Worm (Caenorhabditis elegans) whole organism, young adult: Measurements from ENCODE around the gene math-31.

Source experiments
- B0019.2 ChIP-seq: fragments of 200-800 bp; sonication (Bioruptor generic); conservative IDR thresholded peaks from 2 replicates; pipeline ENCODE4 v1.3.6; 2022; ENCODE audit warnings: missing genetic modification reagents, missing genetic modification characterization, missing compliant biosample characterization
- C06A6.2 ChIP-seq: fragments of 200-800 bp; sonication (Bioruptor generic); conservative IDR thresholded peaks from 2 replicates; pipeline ENCODE4 v1.3.6; 2022; ENCODE audit warnings: missing genetic modification characterization, missing compliant biosample characterization
- F23B12.7 ChIP-seq: sonication (generic microtip); optimal IDR thresholded peaks from 2 replicates; lab custom pipeline; 2017; ENCODE audit warnings: missing genetic modification characterization, mild to moderate bottlenecking, missing compliant biosample characterization, antibody characterized with exemption, moderate library complexity; ENCODE audit not compliant: insufficient read depth
- F57A8.1 ChIP-seq: fragments of 200-800 bp; sonication (Bioruptor generic); optimal IDR thresholded peaks from 2 replicates; lab custom pipeline; 2018; ENCODE audit warnings: mild to moderate bottlenecking, missing genetic modification characterization, moderate library complexity, missing compliant biosample characterization
- K11D2.4 ChIP-seq: fragments of 200-800 bp; sonication (Bioruptor generic); IDR thresholded peaks from 2 replicates; pipeline ENCODE4 v1.3.6; 2022; ENCODE audit warnings: missing genetic modification reagents, missing genetic modification characterization, missing compliant biosample characterization
- T26A5.8 ChIP-seq: sonication (generic microtip); optimal IDR thresholded peaks from 2 replicates; lab custom pipeline; 2016; ENCODE audit warnings: missing genetic modification characterization, missing compliant biosample characterization
- Y56A3A.18 ChIP-seq: fragments of 200-800 bp; sonication (Bioruptor generic); IDR thresholded peaks from 2 replicates; pipeline ENCODE4 v1.3.6; 2022; ENCODE audit warnings: missing genetic modification reagents, missing genetic modification characterization, missing compliant biosample characterization
- atf-7 ChIP-seq: sonication (generic microtip); optimal IDR thresholded peaks from 2 replicates; lab custom pipeline; 2017; ENCODE audit warnings: mild to moderate bottlenecking, missing genetic modification characterization, missing compliant biosample characterization
- cebp-1 ChIP-seq, 2 experiments: fragments of 200-800 bp in 1 of 2; sonication (Bioruptor generic) in 1 of 2; sonication (generic microtip) in 1 of 2; IDR thresholded peaks in 1 of 2; optimal IDR thresholded peaks in 1 of 2; 2 replicates each; pipeline versions ENCODE4 v1.3.6 to Lab custom; 2017 to 2022; ENCODE audit warnings: missing compliant biosample characterization in 2 of 2, missing genetic modification characterization in 2 of 2, mild to moderate bottlenecking in 1 of 2, missing genetic modification reagents in 1 of 2, moderate library complexity in 1 of 2
- ceh-100 ChIP-seq: fragments of 200-800 bp; sonication (Bioruptor generic); IDR thresholded peaks from 2 replicates; pipeline ENCODE4 v1.3.6; 2022; ENCODE audit warnings: missing genetic modification reagents, missing genetic modification characterization, missing compliant biosample characterization
- chd-7 ChIP-seq: sonication (generic microtip); optimal IDR thresholded peaks from 2 replicates; lab custom pipeline; 2016; ENCODE audit warnings: mild to moderate bottlenecking, missing genetic modification characterization, moderate library complexity, missing compliant biosample characterization
- egl-44 ChIP-seq: fragments of 200-800 bp; sonication (Bioruptor generic); IDR thresholded peaks from 2 replicates; pipeline ENCODE4 v1.3.6; 2022; ENCODE audit warnings: missing genetic modification reagents, missing genetic modification characterization, missing compliant biosample characterization
- egrh-3 ChIP-seq: fragments of 200-800 bp; sonication (Bioruptor generic); IDR thresholded peaks from 2 replicates; pipeline ENCODE4 v1.3.6; 2022; ENCODE audit warnings: missing genetic modification reagents, missing genetic modification characterization, missing compliant biosample characterization
- fkh-3 ChIP-seq: sonication (generic microtip); optimal IDR thresholded peaks from 2 replicates; lab custom pipeline; 2016; ENCODE audit warnings: mild to moderate bottlenecking, missing genetic modification characterization, missing compliant biosample characterization
- him-1 ChIP-seq: sonication (generic microtip); optimal IDR thresholded peaks from 2 replicates; lab custom pipeline; 2016; ENCODE audit warnings: missing genotype, missing genetic modification reagents, missing genetic modification characterization, missing compliant biosample characterization
- hlh-26 ChIP-seq: fragments of 200-800 bp; sonication (Bioruptor generic); conservative IDR thresholded peaks from 2 replicates; pipeline ENCODE4 v1.3.6; 2022; ENCODE audit warnings: missing genetic modification reagents, missing genetic modification characterization, missing compliant biosample characterization
- lin-40 ChIP-seq: sonication (generic microtip); optimal IDR thresholded peaks from 2 replicates; lab custom pipeline; 2016; ENCODE audit warnings: missing genetic modification characterization, mild to moderate bottlenecking, missing compliant biosample characterization, missing genotype, missing genetic modification reagents
- madf-8 ChIP-seq: fragments of 200-800 bp; sonication (Bioruptor generic); conservative IDR thresholded peaks from 2 replicates; pipeline ENCODE4 v1.3.6; 2022; ENCODE audit warnings: missing genetic modification reagents, missing genetic modification characterization, missing compliant biosample characterization
- mes-4 ChIP-seq: sonication (generic microtip); optimal IDR thresholded peaks from 2 replicates; lab custom pipeline; 2016; ENCODE audit warnings: missing genotype, missing genetic modification characterization, missing compliant biosample characterization
- nfya-2 ChIP-seq: fragments of 200-800 bp; sonication (Bioruptor generic); IDR thresholded peaks from 2 replicates; pipeline ENCODE4 v1.3.6; 2022; ENCODE audit warnings: missing genetic modification reagents, missing genetic modification characterization, missing compliant biosample characterization
- pha-4 ChIP-seq: fragments of 150-350 bp; sonication (generic microtip); optimal IDR thresholded peaks from 2 replicates; lab custom pipeline; 2014; ENCODE audit warnings: missing biosample characterization, missing genetic modification reagents, missing genetic modification characterization
- repo-1 ChIP-seq: sonication (generic microtip); optimal IDR thresholded peaks from 2 replicates; lab custom pipeline; 2017; ENCODE audit warnings: mild to moderate bottlenecking, missing genetic modification characterization, missing compliant biosample characterization
- rpc-1 ChIP-seq, 2 experiments: fragments of 150-350 bp in 1 of 2; sonication (generic microtip) in 1 of 2; optimal IDR thresholded peaks; 2 replicates each; lab custom pipeline; 2014 to 2018; ENCODE audit warnings: missing biosample characterization in 1 of 2, missing genetic modification characterization in 1 of 2, missing genetic modification reagents in 1 of 2, missing genotype in 1 of 2
- sea-2 ChIP-seq: fragments of 200-800 bp; sonication (Bioruptor generic); IDR thresholded peaks from 2 replicates; pipeline ENCODE4 v1.3.6; 2022; ENCODE audit warnings: missing genetic modification characterization, missing compliant biosample characterization
- snpc-1.3 ChIP-seq: sonication (generic microtip); optimal IDR thresholded peaks from 2 replicates; lab custom pipeline; 2017; ENCODE audit warnings: missing genetic modification characterization, mild to moderate bottlenecking, missing compliant biosample characterization, antibody characterized with exemption, moderate library complexity, missing genotype, missing genetic modification reagents; ENCODE audit not compliant: insufficient read depth
- snpc-3.4 ChIP-seq: sonication (generic microtip); optimal IDR thresholded peaks from 2 replicates; lab custom pipeline; 2017; ENCODE audit warnings: missing genetic modification characterization, mild to moderate bottlenecking, missing compliant biosample characterization, antibody characterized with exemption, moderate library complexity, missing genotype, missing genetic modification reagents
- snpc-4 ChIP-seq, 5 experiments: fragments of 150-350 bp in 1 of 5; sonication (generic microtip) in 4 of 5; optimal IDR thresholded peaks; 2 replicates each; lab custom pipeline; 2014 to 2018; ENCODE audit warnings: missing genetic modification characterization in 5 of 5, missing biosample characterization in 3 of 5, antibody characterized with exemption in 2 of 5, mild to moderate bottlenecking in 2 of 5, missing compliant biosample characterization in 2 of 5, missing genotype in 2 of 5, moderate library complexity in 2 of 5, missing genetic modification reagents in 1 of 5
- tbx-9 ChIP-seq: sonication (generic microtip); optimal IDR thresholded peaks from 2 replicates; lab custom pipeline; 2016; ENCODE audit warnings: borderline replicate concordance, missing genetic modification characterization, inconsistent platforms, missing compliant biosample characterization
- zfh-2 ChIP-seq: fragments of 200-800 bp; sonication (Bioruptor generic); conservative IDR thresholded peaks from 2 replicates; pipeline ENCODE4 v1.3.6; 2022; ENCODE audit warnings: missing genetic modification reagents, missing genetic modification characterization, missing compliant biosample characterization
- ztf-18 ChIP-seq: sonication (generic microtip); optimal IDR thresholded peaks from 2 replicates; lab custom pipeline; 2016; ENCODE audit warnings: missing genotype, mild to moderate bottlenecking, missing genetic modification characterization, missing compliant biosample characterization

Gene math-31

DNA sequence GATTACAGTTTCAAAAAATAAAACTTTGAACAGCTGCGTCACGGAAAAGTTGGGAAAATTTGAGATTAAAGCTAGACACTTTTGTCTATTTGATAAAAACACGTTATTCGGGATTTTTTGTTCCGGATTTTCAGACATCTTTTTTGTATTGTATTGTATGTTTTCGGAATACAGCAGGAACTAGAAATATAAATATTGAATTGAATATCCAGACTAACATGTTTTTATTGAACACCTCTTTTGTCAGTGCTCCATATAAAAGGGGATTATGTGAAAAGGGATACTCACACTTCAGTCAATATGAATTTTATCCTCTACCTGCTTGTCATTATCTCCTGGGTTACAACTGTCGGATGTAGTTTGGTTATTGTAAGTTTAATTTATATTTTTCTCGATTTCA lies 18.7 kb downstream of the math-31 start, which contains the start of gene C16C4.1:
C16C4.1 (plus strand) TSS at position 301 of the 400 bp plus-strand sequence.
- TF ChIP-seq nfya-2 = no peak
- TF ChIP-seq him-1 (tag; lab: Kevin White, UChicago) = no peak
- TF ChIP-seq B0019.2 = no peak
- no peak for TF ChIP-seq T26A5.8 (tag; lab: Kevin White, UChicago)
- TF ChIP-seq pha-4 (tag; lab: Kevin White, UChicago) = no peak
- TF ChIP-seq snpc-3.4 (tag; lab: Kevin White, UChicago) = no peak
- TF ChIP-seq K11D2.4 (GFP tag; lab: Robert Waterston, UW) = no peak
- TF ChIP-seq F23B12.7 (tag; lab: Kevin White, UChicago) = no peak
- TF ChIP-seq F57A8.1 (GFP tag; lab: Kevin White, UChicago) = no peak
- no peak for TF ChIP-seq fkh-3 (tag; lab: Kevin White, UChicago)
- TF ChIP-seq repo-1 (tag; lab: Kevin White, UChicago) = no peak
- TF ChIP-seq hlh-26 (GFP tag; lab: Robert Waterston, UW) = no peak
- no peak for TF ChIP-seq tbx-9
- TF ChIP-seq zfh-2 (GFP tag; lab: Robert Waterston, UW) = no peak
- no peak for TF ChIP-seq atf-7 (tag; lab: Kevin White, UChicago)
- no peak for TF ChIP-seq ceh-100 (GFP tag; lab: Robert Waterston, UW)

- TF ChIP-seq madf-8 (GFP tag; lab: Robert Waterston, UW) = no peak
- TF ChIP-seq C06A6.2 (GFP tag; lab: Robert Waterston, UW) = no peak
- no peak for TF ChIP-seq nfya-2
- TF ChIP-seq chd-7 (tag; lab: Kevin White, UChicago) = no peak
- TF ChIP-seq egl-44 (GFP tag; lab: Robert Waterston, UW) = no peak
- no peak for TF ChIP-seq lin-40
- TF ChIP-seq ztf-18 = no peak
Observed at ce11 chrII:1890682-1891081, 22.0 kb downstream of the math-31 start, which contains the start of gene math-9. Gene math-9, minus strand, starts transcription at chrII:1890782.

- TF ChIP-seq snpc-4 (GFP tag; optimal IDR thresholded peaks at IDR 0.05; lab: Kevin White, UChicago) = no peak
- TF ChIP-seq snpc-4 (tag; optimal IDR thresholded peaks at IDR 0.05; lab: Kevin White, UChicago) = no peak
- TF ChIP-seq mes-4 (tag; lab: Kevin White, UChicago) = no peak
- no peak for TF ChIP-seq zfh-2 (GFP tag; lab: Robert Waterston, UW)
- TF ChIP-seq rpc-1 (optimal IDR thresholded peaks at IDR 0.05; lab: Kevin White, UChicago) = no peak
- TF ChIP-seq rpc-1 (tag; optimal IDR thresholded peaks at IDR 0.05; lab: Kevin White, UChicago) = no peak
- no peak for TF ChIP-seq egl-44 (GFP tag; lab: Robert Waterston, UW)
- no peak for TF ChIP-seq egrh-3 (GFP tag; lab: Robert Waterston, UW)
- TF ChIP-seq Y56A3A.18 = no peak
Observed at ce11 chrII:1889071-1889470, 23.6 kb downstream of the math-31 start, which contains the start of gene math-8. Gene math-8, minus strand, starts transcription at chrII:1889171.

- TF ChIP-seq sea-2 (GFP tag; lab: Robert Waterston, UW) (no peak), cebp-1 (GFP tag; IDR thresholded peaks at IDR 0.05; lab: Robert Waterston, UW) (no peak), cebp-1 (tag; optimal IDR thresholded peaks at IDR 0.05; lab: Kevin White, UChicago) (no peak), snpc-1.3 (tag; lab: Kevin White, UChicago) (no peak)
Observed at ce11 chrII:1886379-1886778, 26.3 kb downstream of the math-31 start, which contains the start of gene math-7. Gene math-7, minus strand, starts transcription at chrII:1886479.
